Comparison of ENCODE assay signal across 1 fruit fly cellular context in the genomic region with DNA sequence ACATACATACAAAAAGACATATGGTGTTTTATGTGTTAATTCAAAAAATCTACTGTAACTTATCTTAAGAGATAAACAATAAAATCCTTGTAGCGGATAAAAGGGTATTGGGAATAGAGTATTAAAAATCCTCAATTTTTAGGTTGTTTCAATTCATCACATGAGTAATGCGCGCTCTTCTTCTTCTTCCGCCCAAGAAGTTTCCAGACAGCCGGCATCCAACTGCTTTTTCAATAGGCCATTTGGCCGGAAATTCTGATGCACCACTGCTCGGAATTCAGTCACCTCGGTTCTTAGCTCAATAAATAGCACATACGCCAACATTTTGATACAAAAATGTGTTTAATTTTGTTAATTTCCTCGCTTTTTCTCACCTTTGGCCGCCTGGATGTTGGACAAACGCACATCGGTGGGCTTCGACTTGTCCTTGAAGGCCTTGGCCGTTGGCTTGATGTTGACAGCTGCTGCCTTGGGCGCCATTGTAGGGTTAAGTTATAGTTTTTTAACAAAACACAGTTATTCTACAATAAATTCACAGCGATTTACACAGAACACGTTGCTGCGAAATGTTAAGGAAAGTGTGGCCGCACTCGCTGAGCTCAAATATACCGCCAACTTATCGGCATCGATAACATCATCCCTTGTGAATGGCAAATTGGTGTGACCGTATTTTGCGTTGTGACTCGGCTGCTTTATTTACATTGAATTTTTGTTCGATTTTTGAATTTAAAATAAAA.
TF ChIP-seq lines count a peak whose summit lies in the region.

A gene (minus strand): TSS at position 592 of the 737 bp plus-strand sequence.
A gene (plus strand): TSS at position 651 of the 737 bp plus-strand sequence.

TF ChIP-seq in whole organism, embryonic, 481 proteins besides CTCF, POLR2A, EP300 and RAD21 (continued from another document and continues in another):
- TF ChIP-seq Myb (GFP tag; optimal IDR thresholded peaks at IDR 0.05; lab: Kevin White, UChicago): peak; percentile 43
- no peak for TF ChIP-seq odd (GFP tag; optimal IDR thresholded peaks at IDR 0.05; lab: Kevin White, UChicago)
- TF ChIP-seq MESR4 (GFP tag; optimal IDR thresholded peaks at IDR 0.05; lab: Kevin White, UChicago): peak; percentile 62
- no peak for TF ChIP-seq CG8089 (GFP tag; optimal IDR thresholded peaks at IDR 0.05; lab: Kevin White, UChicago)
- no peak for TF ChIP-seq H15 (GFP tag; IDR thresholded peaks at IDR 0.05; lab: Robert Waterston, UW)
- peak; percentile 46 for TF ChIP-seq kay (GFP tag; optimal IDR thresholded peaks at IDR 0.05; lab: Kevin White, UChicago)
- no peak for TF ChIP-seq sc (optimal IDR thresholded peaks at IDR 0.05; lab: Kevin White, UChicago)
- TF ChIP-seq sc (GFP tag; optimal IDR thresholded peaks at IDR 0.05; lab: Kevin White, UChicago): no peak
- TF ChIP-seq nau (GFP tag; optimal IDR thresholded peaks at IDR 0.05; lab: Kevin White, UChicago): no peak
- TF ChIP-seq Max (GFP tag; optimal IDR thresholded peaks at IDR 0.05; lab: Kevin White, UChicago): peak; percentile 24
- peak; percentile 71 for TF ChIP-seq stwl (tag; optimal IDR thresholded peaks at IDR 0.05; lab: Kevin White, UChicago)
- peak; percentile 74 for TF ChIP-seq scrt (GFP tag; optimal IDR thresholded peaks at IDR 0.05; lab: Kevin White, UChicago)
- TF ChIP-seq sisA (GFP tag; IDR thresholded peaks at IDR 0.05; lab: Robert Waterston, UW): no peak
- peak; percentile 36 for TF ChIP-seq nmo (GFP tag; optimal IDR thresholded peaks at IDR 0.05; lab: Kevin White, UChicago)
- TF ChIP-seq D19A (tag; optimal IDR thresholded peaks at IDR 0.05; lab: Kevin White, UChicago): peak; percentile 57
- no peak for TF ChIP-seq CG11696 (GFP tag; IDR thresholded peaks at IDR 0.05; lab: Robert Waterston, UW)
- TF ChIP-seq Scr (GFP tag; IDR thresholded peaks at IDR 0.05; lab: Robert Waterston, UW; ENCODE audit: partially characterized antibody): peak; percentile 38; the same call in 1 of the 2 replicates
- no peak for TF ChIP-seq Drgx (GFP tag; IDR thresholded peaks at IDR 0.05; lab: Robert Waterston, UW)
- TF ChIP-seq slou (GFP tag; optimal IDR thresholded peaks at IDR 0.05; lab: Kevin White, UChicago): no peak
- no peak for TF ChIP-seq CrebB (tag; optimal IDR thresholded peaks at IDR 0.05; lab: Kevin White, UChicago)
- no peak for TF ChIP-seq CG1529 (GFP tag; optimal IDR thresholded peaks at IDR 0.05; lab: Kevin White, UChicago)
- TF ChIP-seq corto (GFP tag; optimal IDR thresholded peaks at IDR 0.05; lab: Kevin White, UChicago): no peak
- TF ChIP-seq chinmo (GFP tag; IDR thresholded peaks at IDR 0.05; lab: Robert Waterston, UW; ENCODE audit: partially characterized antibody): 0 out of 4 replicates have a peak, but pooled peaks have one; percentile 61
- TF ChIP-seq CG12659 (GFP tag; optimal IDR thresholded peaks at IDR 0.05; lab: Kevin White, UChicago): peak; percentile 40
- TF ChIP-seq Dll (GFP tag; IDR thresholded peaks at IDR 0.05; lab: Robert Waterston, UW; ENCODE audit: partially characterized antibody): peak; percentile 46; the same call in 1 of the 4 replicates
- TF ChIP-seq Sox100B (GFP tag; optimal IDR thresholded peaks at IDR 0.05; lab: Kevin White, UChicago): no peak
- peak; percentile 68 for TF ChIP-seq CG1603 (tag; optimal IDR thresholded peaks at IDR 0.05; lab: Kevin White, UChicago)
- peak; percentile 64 for TF ChIP-seq BEAF-32 (GFP tag; optimal IDR thresholded peaks at IDR 0.05; lab: Kevin White, UChicago)
- no peak for TF ChIP-seq chm (GFP tag; IDR thresholded peaks at IDR 0.05; lab: Robert Waterston, UW)
- no peak for TF ChIP-seq CG4854 (GFP tag; optimal IDR thresholded peaks at IDR 0.05; lab: Kevin White, UChicago)
- TF ChIP-seq CG5245 (GFP tag; optimal IDR thresholded peaks at IDR 0.05; lab: Kevin White, UChicago): no peak
- TF ChIP-seq Ptx1 (GFP tag; IDR thresholded peaks at IDR 0.05; lab: Robert Waterston, UW): no peak
- TF ChIP-seq pros (GFP tag; optimal IDR thresholded peaks at IDR 0.05; lab: Kevin White, UChicago): no peak
- no peak for TF ChIP-seq twi (tag; optimal IDR thresholded peaks at IDR 0.05; lab: Kevin White, UChicago)
- no peak for TF ChIP-seq HHEX (GFP tag; optimal IDR thresholded peaks at IDR 0.05; lab: Kevin White, UChicago)
- peak; percentile 61; the same call in 2 of the 3 replicates for TF ChIP-seq CG16813 (GFP tag; IDR thresholded peaks at IDR 0.05; lab: Robert Waterston, UW; ENCODE audit: partially characterized antibody)
- peak; percentile 38 for TF ChIP-seq CG14710 (tag; optimal IDR thresholded peaks at IDR 0.05; lab: Kevin White, UChicago)
- no peak for TF ChIP-seq Hmr (GFP tag; optimal IDR thresholded peaks at IDR 0.05; lab: Kevin White, UChicago)
- peak; percentile 30 for TF ChIP-seq trem (tag; optimal IDR thresholded peaks at IDR 0.05; lab: Kevin White, UChicago)
- TF ChIP-seq ap (GFP tag; IDR thresholded peaks at IDR 0.05; lab: Robert Waterston, UW): no peak
- peak; percentile 60 for TF ChIP-seq CG13287 (GFP tag; IDR thresholded peaks at IDR 0.05; lab: Robert Waterston, UW; ENCODE audit: partially characterized antibody)
- no peak for TF ChIP-seq sob (GFP tag; IDR thresholded peaks at IDR 0.05; lab: Robert Waterston, UW)
- TF ChIP-seq hb (GFP tag; IDR thresholded peaks at IDR 0.05; lab: Robert Waterston, UW; ENCODE audit: partially characterized antibody): peak; percentile 46; the same call in 1 of the 3 replicates
- no peak for TF ChIP-seq abd-A (tag; optimal IDR thresholded peaks at IDR 0.05; lab: Kevin White, UChicago)
- TF ChIP-seq Dip3 (GFP tag; optimal IDR thresholded peaks at IDR 0.05; lab: Kevin White, UChicago): no peak
- TF ChIP-seq unc-4 (GFP tag; IDR thresholded peaks at IDR 0.05; lab: Robert Waterston, UW; ENCODE audit: partially characterized antibody): peak; percentile 38
- peak; percentile 37 for TF ChIP-seq Bgb (GFP tag; IDR thresholded peaks at IDR 0.05; lab: Robert Waterston, UW; ENCODE audit: partially characterized antibody)
- TF ChIP-seq mam (GFP tag; optimal IDR thresholded peaks at IDR 0.05; lab: Kevin White, UChicago): no peak
- TF ChIP-seq CG4424 (GFP tag; optimal IDR thresholded peaks at IDR 0.05; lab: Kevin White, UChicago): no peak
- TF ChIP-seq CG10959 (GFP tag; IDR thresholded peaks at IDR 0.05; lab: Robert Waterston, UW): no peak
- TF ChIP-seq sug (tag; optimal IDR thresholded peaks at IDR 0.05; lab: Kevin White, UChicago): no peak
- peak; percentile 71 for TF ChIP-seq Ets97D (GFP tag; optimal IDR thresholded peaks at IDR 0.05; lab: Kevin White, UChicago)
- TF ChIP-seq ems (GFP tag; optimal IDR thresholded peaks at IDR 0.05; lab: Kevin White, UChicago): no peak
- TF ChIP-seq bigmax (GFP tag; optimal IDR thresholded peaks at IDR 0.05; lab: Kevin White, UChicago): no peak
- TF ChIP-seq Sry-β (GFP tag; optimal IDR thresholded peaks at IDR 0.05; lab: Kevin White, UChicago): peak; percentile 6
- TF ChIP-seq CG17186 (GFP tag; optimal IDR thresholded peaks at IDR 0.05; lab: Kevin White, UChicago): peak; percentile 7
- peak; percentile 3 for TF ChIP-seq HmgZ (tag; optimal IDR thresholded peaks at IDR 0.05; lab: Kevin White, UChicago)
- no peak for TF ChIP-seq Side (GFP tag; optimal IDR thresholded peaks at IDR 0.05; lab: Kevin White, UChicago)
- peak; percentile 54 for TF ChIP-seq amos (GFP tag; IDR thresholded peaks at IDR 0.05; lab: Robert Waterston, UW; ENCODE audit: partially characterized antibody)
- no peak for TF ChIP-seq CG1602 (GFP tag; optimal IDR thresholded peaks at IDR 0.05; lab: Kevin White, UChicago)
- peak; percentile 38 for TF ChIP-seq onecut (GFP tag; IDR thresholded peaks at IDR 0.05; lab: Robert Waterston, UW)
- no peak for TF ChIP-seq bowl (GFP tag; IDR thresholded peaks at IDR 0.05; lab: Robert Waterston, UW)
- no peak for TF ChIP-seq CG4820 (GFP tag; optimal IDR thresholded peaks at IDR 0.05; lab: Kevin White, UChicago)
- TF ChIP-seq CG2712 (tag; optimal IDR thresholded peaks at IDR 0.05; lab: Kevin White, UChicago): peak; percentile 15
- TF ChIP-seq NC2α (GFP tag; optimal IDR thresholded peaks at IDR 0.05; lab: Kevin White, UChicago): no peak
- TF ChIP-seq CG32532 (GFP tag; IDR thresholded peaks at IDR 0.05; lab: Robert Waterston, UW): no peak
- no peak for TF ChIP-seq CG11695 (GFP tag; IDR thresholded peaks at IDR 0.05; lab: Robert Waterston, UW)
- TF ChIP-seq Hmx (GFP tag; optimal IDR thresholded peaks at IDR 0.05; lab: Kevin White, UChicago): no peak
- peak; percentile 85 for TF ChIP-seq pzg (GFP tag; optimal IDR thresholded peaks at IDR 0.05; lab: Kevin White, UChicago)
- peak in 1 of 2 experiments; percentile 50 for TF ChIP-seq tll (GFP tag; optimal IDR thresholded peaks at IDR 0.05; lab: Kevin White, UChicago)
- peak; percentile 92 for TF ChIP-seq MBD-R2 (GFP tag; IDR thresholded peaks at IDR 0.05; lab: Robert Waterston, UW)
- no peak for TF ChIP-seq Hey (tag; optimal IDR thresholded peaks at IDR 0.05; lab: Kevin White, UChicago)
- no peak for TF ChIP-seq Lim3 (GFP tag; IDR thresholded peaks at IDR 0.05; lab: Robert Waterston, UW)
- TF ChIP-seq gce (GFP tag; IDR thresholded peaks at IDR 0.05; lab: Robert Waterston, UW): no peak
- peak; percentile 1 for TF ChIP-seq Nf-YC (tag; optimal IDR thresholded peaks at IDR 0.05; lab: Kevin White, UChicago)
- TF ChIP-seq Sin3A (optimal IDR thresholded peaks at IDR 0.05; lab: Kevin White, UChicago): peak; percentile 83
- TF ChIP-seq Hsf (GFP tag; optimal IDR thresholded peaks at IDR 0.05; lab: Kevin White, UChicago): no peak
- TF ChIP-seq Kr (GFP tag; optimal IDR thresholded peaks at IDR 0.05; lab: Kevin White, UChicago): no peak
- TF ChIP-seq CG13775 (GFP tag; optimal IDR thresholded peaks at IDR 0.05; lab: Kevin White, UChicago): no peak
- no peak for TF ChIP-seq vnd (GFP tag; IDR thresholded peaks at IDR 0.05; lab: Robert Waterston, UW; ENCODE audit: partially characterized antibody)
- peak; percentile 87 for TF ChIP-seq YL-1 (GFP tag; optimal IDR thresholded peaks at IDR 0.05; lab: Kevin White, UChicago)
- TF ChIP-seq CG17385 (GFP tag; optimal IDR thresholded peaks at IDR 0.05; lab: Kevin White, UChicago): peak; percentile 93
- no peak for TF ChIP-seq fru (optimal IDR thresholded peaks at IDR 0.05; lab: Kevin White, UChicago)
- TF ChIP-seq CG15073 (GFP tag; optimal IDR thresholded peaks at IDR 0.05; lab: Kevin White, UChicago): no peak
- TF ChIP-seq fd102C (GFP tag; optimal IDR thresholded peaks at IDR 0.05; lab: Kevin White, UChicago): no peak
- TF ChIP-seq CG1792 (GFP tag; optimal IDR thresholded peaks at IDR 0.05; lab: Kevin White, UChicago): no peak
- TF ChIP-seq sna (GFP tag; IDR thresholded peaks at IDR 0.05; lab: Robert Waterston, UW; ENCODE audit: partially characterized antibody): no peak
- TF ChIP-seq zen (tag; optimal IDR thresholded peaks at IDR 0.05; lab: Kevin White, UChicago): peak; percentile 35
- no peak for TF ChIP-seq CG14050 (GFP tag; IDR thresholded peaks at IDR 0.05; lab: Robert Waterston, UW)
- TF ChIP-seq kah (GFP tag; optimal IDR thresholded peaks at IDR 0.05; lab: Kevin White, UChicago): peak; percentile 58
- no peak for TF ChIP-seq Usf (GFP tag; optimal IDR thresholded peaks at IDR 0.05; lab: Kevin White, UChicago)
- peak; percentile 57 for TF ChIP-seq CG2116 (GFP tag; optimal IDR thresholded peaks at IDR 0.05; lab: Kevin White, UChicago)
- no peak for TF ChIP-seq grn (GFP tag; optimal IDR thresholded peaks at IDR 0.05; lab: Kevin White, UChicago)
- TF ChIP-seq CG11093 (GFP tag; IDR thresholded peaks at IDR 0.05; lab: Robert Waterston, UW): no peak
- peak; percentile 87 for TF ChIP-seq dm (GFP tag; optimal IDR thresholded peaks at IDR 0.05; lab: Kevin White, UChicago)
- TF ChIP-seq CHES-1-like (GFP tag; optimal IDR thresholded peaks at IDR 0.05; lab: Kevin White, UChicago): peak; percentile 4
- peak; percentile 44 for TF ChIP-seq Sry-δ (GFP tag; optimal IDR thresholded peaks at IDR 0.05; lab: Kevin White, UChicago)
- TF ChIP-seq CG8388 (GFP tag; optimal IDR thresholded peaks at IDR 0.05; lab: Kevin White, UChicago): no peak
- TF ChIP-seq Doc3 (GFP tag; IDR thresholded peaks at IDR 0.05; lab: Robert Waterston, UW; ENCODE audit: partially characterized antibody): 0 out of 3 replicates have a peak, but pooled peaks have one; percentile 12
- no peak for TF ChIP-seq pan (optimal IDR thresholded peaks at IDR 0.05; lab: Kevin White, UChicago)
- TF ChIP-seq pan (GFP tag; optimal IDR thresholded peaks at IDR 0.05 in 1 of 2, IDR thresholded peaks at IDR 0.05 in 1 of 2): no peak
- TF ChIP-seq CG30403 (GFP tag; optimal IDR thresholded peaks at IDR 0.05; lab: Kevin White, UChicago): no peak
- TF ChIP-seq CG4617 (GFP tag; optimal IDR thresholded peaks at IDR 0.05; lab: Kevin White, UChicago; ENCODE audit: borderline replicate concordance): peak; percentile 80
- no peak for TF ChIP-seq Ada2b (GFP tag; IDR thresholded peaks at IDR 0.05; lab: Robert Waterston, UW)
- no peak for TF ChIP-seq jing (GFP tag; optimal IDR thresholded peaks at IDR 0.05; lab: Kevin White, UChicago)
- TF ChIP-seq CG7271 (tag; optimal IDR thresholded peaks at IDR 0.05; lab: Kevin White, UChicago): no peak
- TF ChIP-seq CG3281 (GFP tag; optimal IDR thresholded peaks at IDR 0.05; lab: Kevin White, UChicago): no peak
- no peak for TF ChIP-seq gem (tag; optimal IDR thresholded peaks at IDR 0.05; lab: Kevin White, UChicago)
- TF ChIP-seq chif (GFP tag; optimal IDR thresholded peaks at IDR 0.05; lab: Kevin White, UChicago): no peak
- TF ChIP-seq CG10979 (tag; optimal IDR thresholded peaks at IDR 0.05; lab: Kevin White, UChicago): peak; percentile 2
- no peak for TF ChIP-seq CG2875 (GFP tag; optimal IDR thresholded peaks at IDR 0.05; lab: Kevin White, UChicago)
- peak; percentile 68 for TF ChIP-seq E2f2 (GFP tag; IDR thresholded peaks at IDR 0.05; lab: Robert Waterston, UW)
- TF ChIP-seq CG34422 (GFP tag; IDR thresholded peaks at IDR 0.05; lab: Robert Waterston, UW): peak; percentile 33; the same call in 1 of the 3 replicates
- TF ChIP-seq insv (GFP tag; optimal IDR thresholded peaks at IDR 0.05; lab: Kevin White, UChicago): no peak
- no peak for TF ChIP-seq Chrac-16 (GFP tag; optimal IDR thresholded peaks at IDR 0.05; lab: Kevin White, UChicago)
- no peak for TF ChIP-seq CG13296 (GFP tag; optimal IDR thresholded peaks at IDR 0.05; lab: Kevin White, UChicago)
- no peak for TF ChIP-seq ERR (GFP tag; optimal IDR thresholded peaks at IDR 0.05; lab: Kevin White, UChicago)
- TF ChIP-seq CG17612 (GFP tag; IDR thresholded peaks at IDR 0.05; lab: Robert Waterston, UW): no peak
- TF ChIP-seq Tbp (GFP tag; optimal IDR thresholded peaks at IDR 0.05; lab: Kevin White, UChicago): peak; percentile 6
- no peak for TF ChIP-seq p53 (GFP tag; optimal IDR thresholded peaks at IDR 0.05; lab: Kevin White, UChicago)
- 0 out of 3 replicates have a peak, but pooled peaks have one; percentile 47 for TF ChIP-seq CG6791 (GFP tag; IDR thresholded peaks at IDR 0.05; lab: Robert Waterston, UW; ENCODE audit: partially characterized antibody)
- TF ChIP-seq CG31365 (tag; optimal IDR thresholded peaks at IDR 0.05; lab: Kevin White, UChicago): no peak
